Worm (Caenorhabditis elegans) whole organism, L4 larva: ENCODE results near the gene Y37E11AL.2.

Source experiments
- F10B5.3 ChIP-seq: sonication (generic microtip); optimal IDR thresholded peaks from 2 replicates; lab custom pipeline; 2016; ENCODE audit warnings: mild to moderate bottlenecking, missing genetic modification characterization, missing compliant biosample characterization
- F37D6.2 ChIP-seq: sonication (generic microtip); optimal IDR thresholded peaks from 2 replicates; lab custom pipeline; 2016; ENCODE audit warnings: mild to moderate bottlenecking, missing genetic modification characterization, missing compliant biosample characterization
- Y105C5A.15 ChIP-seq: fragments of 200-800 bp; sonication (Bioruptor generic); IDR thresholded peaks from 2 replicates; pipeline ENCODE4 v1.3.6; 2022; ENCODE audit warnings: missing genetic modification characterization, missing compliant biosample characterization
- Y75B8A.6 ChIP-seq: fragments of 200-800 bp; sonication (Bioruptor generic); IDR thresholded peaks from 2 replicates; pipeline ENCODE4 v1.3.6; 2022; ENCODE audit warnings: missing genetic modification reagents, missing genetic modification characterization, missing compliant biosample characterization
- ZK546.5 ChIP-seq, 2 experiments: sonication (generic microtip); optimal IDR thresholded peaks; 2 replicates each; lab custom pipeline; 2017; ENCODE audit warnings: missing biosample characterization in 2 of 2, missing genetic modification characterization in 2 of 2
- aha-1 ChIP-seq: fragments of 150-350 bp; peaks from one replicate; lab custom pipeline; 2014; ENCODE audit warnings: missing biosample characterization, missing genetic modification characterization
- arid-1 ChIP-seq: fragments of 200-800 bp; sonication (Bioruptor generic); conservative IDR thresholded peaks from 2 replicates; pipeline ENCODE4 v1.3.6; 2022; ENCODE audit warnings: missing genetic modification reagents, missing genetic modification characterization, missing compliant biosample characterization
- ceh-20 ChIP-seq: fragments of 200-800 bp; sonication (Bioruptor generic); IDR thresholded peaks from 2 replicates; pipeline ENCODE4 v1.3.6; 2022; ENCODE audit warnings: missing genetic modification reagents, missing genetic modification characterization, missing compliant biosample characterization
- ceh-62 ChIP-seq: sonication (generic microtip); optimal IDR thresholded peaks from 2 replicates; lab custom pipeline; 2017; ENCODE audit warnings: missing biosample characterization, missing genetic modification characterization
- ceh-82 ChIP-seq: sonication (generic microtip); optimal IDR thresholded peaks from 2 replicates; lab custom pipeline; 2017; ENCODE audit warnings: missing biosample characterization, missing genetic modification characterization
- ces-1 ChIP-seq: fragments of 150-350 bp; sonication (generic microtip); optimal IDR thresholded peaks from 4 replicates; lab custom pipeline; 2014; ENCODE audit warnings: missing biosample characterization, missing genetic modification reagents, missing genetic modification characterization
- daf-12 ChIP-seq: fragments of 150-350 bp; optimal IDR thresholded peaks from 2 replicates; lab custom pipeline; 2014; ENCODE audit warnings: missing biosample characterization, missing genetic modification reagents, missing genetic modification characterization
- daf-19 ChIP-seq: fragments of 200-800 bp; sonication (Bioruptor generic); conservative IDR thresholded peaks from 2 replicates; pipeline ENCODE4 v1.3.6; 2022; ENCODE audit warnings: missing genetic modification characterization, missing compliant biosample characterization
- daf-8 ChIP-seq: fragments of 200-800 bp; sonication (Bioruptor generic); IDR thresholded peaks from 2 replicates; pipeline ENCODE4 v1.3.6; 2022; ENCODE audit warnings: missing genetic modification characterization, missing compliant biosample characterization
- dmd-6 ChIP-seq: fragments of 200-800 bp; sonication (Bioruptor generic); IDR thresholded peaks from 2 replicates; pipeline ENCODE4 v1.3.6; 2022; ENCODE audit warnings: missing genetic modification reagents, missing genetic modification characterization, missing compliant biosample characterization
- duxl-1 ChIP-seq: sonication (generic microtip); optimal IDR thresholded peaks from 2 replicates; lab custom pipeline; 2016; ENCODE audit warnings: mild to moderate bottlenecking, missing genetic modification characterization, moderate library complexity, missing compliant biosample characterization; ENCODE audit not compliant: poor library complexity
- egl-27 ChIP-seq: sonication (generic microtip); optimal IDR thresholded peaks from 3 replicates; lab custom pipeline; 2017; ENCODE audit warnings: missing biosample characterization, missing genetic modification reagents, missing genetic modification characterization
- fos-1 ChIP-seq: fragments of 150-350 bp; optimal IDR thresholded peaks from 2 replicates; lab custom pipeline; 2014; ENCODE audit warnings: missing biosample characterization, missing genetic modification characterization
- hlh-11 ChIP-seq: fragments of 200-800 bp; sonication (Bioruptor generic); optimal IDR thresholded peaks from 2 replicates; lab custom pipeline; 2018; ENCODE audit warnings: mild to moderate bottlenecking, missing genetic modification characterization, missing compliant biosample characterization
- hmg-1.1 ChIP-seq: fragments of 200-800 bp; sonication (Bioruptor generic); IDR thresholded peaks from 2 replicates; pipeline ENCODE4 v1.3.6; 2022; ENCODE audit warnings: missing genetic modification reagents, missing genetic modification characterization, missing compliant biosample characterization
- jun-1 ChIP-seq: fragments of 150-350 bp; optimal IDR thresholded peaks from 2 replicates; lab custom pipeline; 2014; ENCODE audit warnings: missing biosample characterization, missing genetic modification reagents, missing genetic modification characterization
- lin-1 ChIP-seq: fragments of 200-800 bp; sonication (Bioruptor generic); IDR thresholded peaks from 2 replicates; pipeline ENCODE4 v1.3.6; 2022; ENCODE audit warnings: missing genetic modification reagents, missing genetic modification characterization, missing compliant biosample characterization
- lin-29 ChIP-seq: fragments of 200-800 bp; sonication (Bioruptor generic); IDR thresholded peaks from 2 replicates; pipeline ENCODE4 v1.3.6; 2022; ENCODE audit warnings: missing genetic modification reagents, missing genetic modification characterization, missing compliant biosample characterization
- lin-38 ChIP-seq: fragments of 200-800 bp; sonication (Bioruptor generic); IDR thresholded peaks from 2 replicates; pipeline ENCODE4 v1.3.6; 2022; ENCODE audit warnings: missing genetic modification reagents, missing genetic modification characterization, missing compliant biosample characterization
- lin-39 ChIP-seq: fragments of 150-350 bp; optimal IDR thresholded peaks from 2 replicates; lab custom pipeline; 2014; ENCODE audit warnings: missing biosample characterization, missing genetic modification reagents, missing genetic modification characterization
- madf-9 ChIP-seq: fragments of 200-800 bp; sonication (Bioruptor generic); conservative IDR thresholded peaks from 2 replicates; pipeline ENCODE4 v1.3.6; 2022; ENCODE audit warnings: missing genetic modification reagents, missing genetic modification characterization, missing compliant biosample characterization
- mep-1 ChIP-seq: fragments of 150-350 bp; sonication (generic microtip); optimal IDR thresholded peaks from 3 replicates; lab custom pipeline; 2014; ENCODE audit warnings: missing biosample characterization, missing genetic modification characterization
- mes-2 ChIP-seq: sonication (generic microtip); optimal IDR thresholded peaks from 2 replicates; lab custom pipeline; 2016; ENCODE audit warnings: missing genotype, mild to moderate bottlenecking, missing genetic modification characterization, missing compliant biosample characterization; ENCODE audit not compliant: poor library complexity, severe bottlenecking
- nhr-10 ChIP-seq: fragments of 150-350 bp; optimal IDR thresholded peaks from 2 replicates; lab custom pipeline; 2014; ENCODE audit warnings: missing biosample characterization, missing genetic modification characterization
- nhr-102 ChIP-seq: sonication (generic microtip); optimal IDR thresholded peaks from 2 replicates; lab custom pipeline; 2016; ENCODE audit warnings: mild to moderate bottlenecking, missing genetic modification characterization, moderate library complexity, missing compliant biosample characterization
- nhr-11 ChIP-seq: fragments of 150-350 bp; optimal IDR thresholded peaks from 2 replicates; lab custom pipeline; 2014; ENCODE audit warnings: missing biosample characterization, missing genetic modification characterization
- nhr-111 ChIP-seq: fragments of 200-800 bp; sonication (Bioruptor generic); optimal IDR thresholded peaks from 2 replicates; lab custom pipeline; 2018; ENCODE audit warnings: mild to moderate bottlenecking, missing genetic modification characterization, missing compliant biosample characterization
- nhr-237 ChIP-seq: sonication (generic microtip); optimal IDR thresholded peaks from 2 replicates; lab custom pipeline; 2017; ENCODE audit warnings: missing biosample characterization, missing genetic modification characterization
- nhr-25 ChIP-seq: sonication (generic microtip); optimal IDR thresholded peaks from 2 replicates; lab custom pipeline; 2017; ENCODE audit warnings: missing genetic modification characterization, mild to moderate bottlenecking, missing compliant biosample characterization, antibody characterized with exemption, moderate library complexity, borderline replicate concordance; ENCODE audit not compliant: insufficient read depth
- nhr-41 ChIP-seq: fragments of 200-800 bp; sonication (Bioruptor generic); IDR thresholded peaks from 2 replicates; pipeline ENCODE4 v1.3.6; 2022; ENCODE audit warnings: missing genetic modification reagents, missing genetic modification characterization, missing compliant biosample characterization
- nhr-6 ChIP-seq: fragments of 150-350 bp; optimal IDR thresholded peaks from 2 replicates; lab custom pipeline; 2014; ENCODE audit warnings: missing biosample characterization, missing genetic modification characterization
- nhr-76 ChIP-seq: fragments of 150-350 bp; optimal IDR thresholded peaks from 2 replicates; lab custom pipeline; 2014; ENCODE audit warnings: missing biosample characterization, missing genetic modification characterization
- nhr-77 ChIP-seq: fragments of 150-350 bp; optimal IDR thresholded peaks from 2 replicates; lab custom pipeline; 2014; ENCODE audit warnings: missing biosample characterization, missing genetic modification characterization
- pqm-1 ChIP-seq: sonication (generic microtip); optimal IDR thresholded peaks from 2 replicates; lab custom pipeline; 2017; ENCODE audit warnings: missing biosample characterization, missing genetic modification characterization
- saeg-2 ChIP-seq: fragments of 200-800 bp; sonication (Bioruptor generic); IDR thresholded peaks from 2 replicates; pipeline ENCODE4 v1.3.6; 2022; ENCODE audit warnings: missing genetic modification reagents, missing genetic modification characterization, missing compliant biosample characterization
- skn-1 ChIP-seq: fragments of 150-350 bp; optimal IDR thresholded peaks from 2 replicates; lab custom pipeline; 2014; ENCODE audit warnings: missing biosample characterization, missing genetic modification characterization
- snpc-4 ChIP-seq: fragments of 150-350 bp; optimal IDR thresholded peaks from 2 replicates; lab custom pipeline; 2014; ENCODE audit warnings: missing biosample characterization, missing genetic modification characterization
- tag-97 ChIP-seq: fragments of 200-800 bp; sonication (Bioruptor generic); IDR thresholded peaks from 2 replicates; pipeline ENCODE4 v1.3.6; 2022; ENCODE audit warnings: missing genetic modification characterization, missing compliant biosample characterization
- unc-62 ChIP-seq, 3 experiments: fragments of 150-350 bp in 1 of 3; sonication (generic microtip); optimal IDR thresholded peaks in 2 of 3; peaks in 1 of 3; 1 replicate in 1 of 3; 2 replicates in 2 of 3; lab custom pipeline; 2014 to 2017; ENCODE audit warnings: missing biosample characterization in 3 of 3, missing genetic modification characterization in 3 of 3, missing genetic modification reagents in 3 of 3, missing genotype in 1 of 3
- vab-7 ChIP-seq: fragments of 200-800 bp; sonication (Bioruptor generic); IDR thresholded peaks from 2 replicates; pipeline ENCODE4 v1.3.6; 2022; ENCODE audit warnings: missing genetic modification reagents, missing genetic modification characterization, missing compliant biosample characterization
- zag-1 ChIP-seq: fragments of 150-350 bp; optimal IDR thresholded peaks from 2 replicates; lab custom pipeline; 2014; ENCODE audit warnings: missing biosample characterization, missing genetic modification characterization
- zfp-2 ChIP-seq: sonication (generic microtip); optimal IDR thresholded peaks from 2 replicates; lab custom pipeline; 2016; ENCODE audit warnings: mild to moderate bottlenecking, missing genetic modification characterization, missing compliant biosample characterization
- zfp-3 ChIP-seq: fragments of 200-800 bp; sonication (Bioruptor generic); conservative IDR thresholded peaks from 2 replicates; pipeline ENCODE4 v1.3.6; 2022; ENCODE audit warnings: missing genetic modification reagents, missing genetic modification characterization, missing compliant biosample characterization
- ztf-11 ChIP-seq: fragments of 150-350 bp; optimal IDR thresholded peaks from 2 replicates; lab custom pipeline; 2014; ENCODE audit warnings: missing biosample characterization, missing genetic modification characterization
- ztf-7 ChIP-seq: fragments of 150-350 bp; optimal IDR thresholded peaks from 2 replicates; lab custom pipeline; 2014; ENCODE audit warnings: missing biosample characterization, missing genetic modification characterization

Gene Y37E11AL.2

DNA sequence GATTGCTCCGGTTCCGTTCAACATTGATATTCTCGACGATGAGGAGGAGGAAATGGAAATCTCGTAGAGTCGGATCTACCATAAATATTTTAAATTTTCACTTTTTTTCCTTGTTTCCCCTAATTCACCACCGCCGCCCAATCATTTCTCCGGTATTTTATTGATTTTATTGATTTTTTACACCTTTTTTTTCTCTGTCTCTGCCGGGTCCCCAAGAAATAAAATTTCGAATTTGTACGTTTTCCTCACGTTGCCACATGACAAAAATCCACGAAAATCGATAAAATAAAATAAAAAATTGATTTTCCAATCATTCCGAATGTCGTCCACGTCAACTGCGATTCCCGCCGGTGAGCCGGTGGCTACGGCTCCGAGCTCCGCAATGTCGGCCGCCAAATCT lies at the start of gene Y37E11AL.2:
TSS of gene Y37E11AL.2 (plus strand) at position 301 of the 400 bp plus-strand sequence.
- TF ChIP-seq dmd-6 (GFP tag; lab: Robert Waterston, UW) = no peak
- no peak for TF ChIP-seq fos-1 (tag; lab: Kevin White, UChicago)
- no peak for TF ChIP-seq snpc-4 (tag; lab: Kevin White, UChicago)
- no peak for TF ChIP-seq zfp-3 (GFP tag; lab: Robert Waterston, UW)
- no peak for TF ChIP-seq jun-1

DNA sequence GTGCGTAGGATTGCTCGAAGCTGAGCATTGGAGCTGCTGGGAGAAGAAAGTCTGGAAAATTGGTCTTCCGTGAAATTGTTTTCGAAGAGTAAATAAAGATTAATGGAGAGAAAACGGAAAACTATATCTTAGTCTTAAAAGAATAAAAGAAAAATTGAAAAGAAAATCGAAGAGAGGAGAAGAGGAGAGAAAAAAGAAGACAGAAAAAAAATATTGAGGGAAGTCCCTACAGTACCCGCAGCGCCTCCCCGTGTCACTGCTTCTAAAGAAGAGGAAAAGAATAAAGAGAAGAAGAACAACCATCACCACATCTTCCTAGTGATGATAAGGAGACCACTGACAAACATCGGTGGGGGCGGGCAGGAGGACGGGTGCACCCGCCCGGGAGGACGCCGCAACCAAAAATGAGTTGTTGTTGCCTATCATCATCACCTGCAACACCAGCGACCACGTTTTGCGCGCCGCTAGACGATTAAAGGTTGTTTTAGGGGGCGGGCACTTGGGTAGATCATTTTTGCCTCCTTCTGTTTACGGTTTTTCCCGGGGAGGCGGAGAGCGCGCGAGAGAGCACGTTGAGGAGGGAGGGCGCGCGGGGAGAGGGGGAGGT lies 49.6 kb upstream of the Y37E11AL.2 start, which contains the start of gene CC8.2:
TSS of gene CC8.2 (minus strand) at position 51 of the 607 bp plus-strand sequence.
- TF ChIP-seq mep-1 (tag; lab: Kevin White, UChicago) = peak; percentile 6
- no peak for TF ChIP-seq mes-2
- no peak for TF ChIP-seq tag-97
- no peak for TF ChIP-seq duxl-1 (tag; lab: Kevin White, UChicago)
- TF ChIP-seq daf-8 (GFP tag; lab: Robert Waterston, UW) = no peak
- TF ChIP-seq nhr-11 (tag; lab: Kevin White, UChicago) = no peak
- no peak for TF ChIP-seq nhr-25
- TF ChIP-seq nhr-10 (tag; lab: Kevin White, UChicago) = peak; percentile 49
- TF ChIP-seq ces-1 = no peak
- 0 out of 2 replicates have a peak, but pooled peaks have one; percentile 28 for TF ChIP-seq arid-1
- TF ChIP-seq F37D6.2 (tag; lab: Kevin White, UChicago) = no peak
- peak; percentile 85 for TF ChIP-seq hlh-11 (tag; lab: Kevin White, UChicago)
- no peak for TF ChIP-seq daf-12 (tag; lab: Kevin White, UChicago)
- no peak for TF ChIP-seq F10B5.3 (tag; lab: Kevin White, UChicago)
- no peak for TF ChIP-seq vab-7
- no peak for TF ChIP-seq ceh-62
- TF ChIP-seq zag-1 = no peak
- no peak; the same call in 1 of the 2 replicates for TF ChIP-seq lin-38 (GFP tag; lab: Robert Waterston, UW)
- TF ChIP-seq ZK546.5 (tag; optimal IDR thresholded peaks at IDR 0.05; lab: Kevin White, UChicago) = no peak
- TF ChIP-seq pqm-1 = no peak
- no peak for TF ChIP-seq nhr-6
- TF ChIP-seq nhr-76 (tag; lab: Kevin White, UChicago) = no peak
- TF ChIP-seq skn-1 = no peak
- no peak for TF ChIP-seq madf-9 (GFP tag; lab: Robert Waterston, UW)
- no peak for TF ChIP-seq zfp-2 (tag; lab: Kevin White, UChicago)
- no peak for TF ChIP-seq saeg-2 (GFP tag; lab: Robert Waterston, UW)
- TF ChIP-seq Y105C5A.15 = no peak
- no peak for TF ChIP-seq daf-19
- TF ChIP-seq hmg-1.1 (GFP tag; lab: Robert Waterston, UW) = no peak
- peak; percentile 50; the same call in 1 of the 2 replicates for TF ChIP-seq dmd-6 (GFP tag; lab: Robert Waterston, UW)
- no peak for TF ChIP-seq ceh-82 (tag; lab: Kevin White, UChicago)
- no peak for TF ChIP-seq lin-29
- TF ChIP-seq nhr-237 = no peak
- peak; percentile 71 for TF ChIP-seq aha-1 (tag; lab: Kevin White, UChicago)
- peak; percentile 19 for TF ChIP-seq nhr-102 (tag; lab: Kevin White, UChicago)
- peak in 1 of 2 experiments; percentile 95 for TF ChIP-seq unc-62 (GFP tag; optimal IDR thresholded peaks at IDR 0.05 in 1 of 2; lab: Kevin White, UChicago)
- TF ChIP-seq unc-62 (tag; optimal IDR thresholded peaks at IDR 0.05; lab: Kevin White, UChicago) = no peak
- TF ChIP-seq nhr-77 (tag; lab: Kevin White, UChicago) = no peak
- no peak for TF ChIP-seq nhr-111 (GFP tag; lab: Kevin White, UChicago)
- no peak for TF ChIP-seq lin-1
- no peak for TF ChIP-seq ztf-11 (tag; lab: Kevin White, UChicago)
- no peak for TF ChIP-seq Y75B8A.6 (GFP tag; lab: Robert Waterston, UW)
- TF ChIP-seq ceh-20 (GFP tag; lab: Robert Waterston, UW) = peak; percentile 48; the same call in 1 of the 2 replicates
- no peak for TF ChIP-seq egl-27 (tag; lab: Kevin White, UChicago)
- TF ChIP-seq nhr-41 (GFP tag; lab: Robert Waterston, UW) = no peak
- no peak for TF ChIP-seq lin-39
- no peak for TF ChIP-seq ztf-7
